Worm (Caenorhabditis elegans): ENCODE data around the gene sra-38.

ce11 chrX:13936719-13937118 lies 36.8 kb upstream of the sra-38 start:
- TF ChIP-seq T22C8.4 (GFP tag; IDR thresholded peaks at IDR 0.05): no peak
- no peak for TF ChIP-seq flt-1 (GFP tag; IDR thresholded peaks at IDR 0.05)
- no peak for TF ChIP-seq med-1 (GFP tag; optimal IDR thresholded peaks at IDR 0.05; ENCODE audit: insufficient read depth)
- TF ChIP-seq klf-2 (GFP tag; conservative IDR thresholded peaks at IDR 0.05): no peak
- no peak for TF ChIP-seq cog-1 (tag; optimal IDR thresholded peaks at IDR 0.05)
- TF ChIP-seq ref-1 (GFP tag; conservative IDR thresholded peaks at IDR 0.05): no peak
- TF ChIP-seq ztf-29 (GFP tag; IDR thresholded peaks at IDR 0.05): no peak
- TF ChIP-seq tab-1 (GFP tag; IDR thresholded peaks at IDR 0.05): no peak
- TF ChIP-seq ztf-23 (GFP tag; IDR thresholded peaks at IDR 0.05): no peak

Measured in whole organism, midembryonic.